Worm (Caenorhabditis elegans) whole organism, late embryonic: ENCODE results near the gene col-97.

ENCODE experiments used
- Y22D7AL.16 ChIP-seq: sonication (generic microtip); optimal IDR thresholded peaks from 2 replicates; lab custom pipeline; 2016; ENCODE audit warnings: missing genetic modification characterization, missing compliant biosample characterization
- ama-1 ChIP-seq: fragments of 150-350 bp; optimal IDR thresholded peaks from 2 replicates; lab custom pipeline; 2014
- ceh-9 ChIP-seq: sonication (generic microtip); optimal IDR thresholded peaks from 2 replicates; lab custom pipeline; 2016; ENCODE audit warnings: mild to moderate bottlenecking, missing genetic modification characterization, inconsistent platforms, missing compliant biosample characterization
- elt-2 ChIP-seq: sonication (generic microtip); optimal IDR thresholded peaks from 2 replicates; lab custom pipeline; 2016; ENCODE audit warnings: missing genetic modification reagents, missing genetic modification characterization, missing compliant biosample characterization
- hlh-30 ChIP-seq: sonication (generic microtip); optimal IDR thresholded peaks from 2 replicates; lab custom pipeline; 2017; ENCODE audit warnings: antibody characterized with exemption, missing genetic modification characterization, missing compliant biosample characterization; ENCODE audit not compliant: insufficient read depth
- nhr-11 ChIP-seq: fragments of 150-350 bp; optimal IDR thresholded peaks from 2 replicates; lab custom pipeline; 2014; ENCODE audit warnings: missing biosample characterization, missing genetic modification characterization
- odd-2 ChIP-seq: sonication (generic microtip); optimal IDR thresholded peaks from 2 replicates; lab custom pipeline; 2017; ENCODE audit warnings: antibody characterized with exemption, mild to moderate bottlenecking, missing genetic modification characterization, missing compliant biosample characterization
- pha-2 ChIP-seq: sonication (generic microtip); optimal IDR thresholded peaks from 2 replicates; lab custom pipeline; 2017; ENCODE audit warnings: mild to moderate bottlenecking, missing genetic modification characterization, missing compliant biosample characterization
- pha-4 ChIP-seq: fragments of 150-350 bp; optimal IDR thresholded peaks from 2 replicates; lab custom pipeline; 2018; ENCODE audit warnings: missing biosample characterization, missing genetic modification reagents, missing genetic modification characterization
- rnt-1 ChIP-seq: sonication (generic microtip); optimal IDR thresholded peaks from 2 replicates; lab custom pipeline; 2016; ENCODE audit warnings: missing genetic modification characterization, missing compliant biosample characterization
- sdc-2 ChIP-seq: sonication (generic microtip); optimal IDR thresholded peaks from 2 replicates; lab custom pipeline; 2016; ENCODE audit warnings: missing genotype, missing genetic modification characterization, missing compliant biosample characterization
- tbx-2 ChIP-seq: sonication (generic microtip); optimal IDR thresholded peaks from 2 replicates; lab custom pipeline; 2016; ENCODE audit warnings: missing genetic modification characterization, missing compliant biosample characterization
- unc-86 ChIP-seq: sonication (generic microtip); optimal IDR thresholded peaks from 2 replicates; lab custom pipeline; 2016; ENCODE audit warnings: missing genetic modification characterization, missing compliant biosample characterization

ce11 chrIII:13027949-13028348 is 34.4 kb upstream of the col-97 start:
- TF ChIP-seq pha-2 (tag; lab: Kevin White, UChicago): no peak
- TF ChIP-seq pha-4 (tag; lab: Kevin White, UChicago): no peak
- no peak for TF ChIP-seq odd-2 (tag; lab: Kevin White, UChicago)
- no peak for TF ChIP-seq hlh-30 (tag; lab: Kevin White, UChicago)
- TF ChIP-seq elt-2 (tag; lab: Kevin White, UChicago): no peak
- no peak for TF ChIP-seq nhr-11 (tag; lab: Kevin White, UChicago)
- no peak for TF ChIP-seq tbx-2 (tag; lab: Kevin White, UChicago)
- TF ChIP-seq unc-86 (tag; lab: Kevin White, UChicago): no peak
- TF ChIP-seq sdc-2 (tag; lab: Kevin White, UChicago): no peak
- no peak for TF ChIP-seq ama-1 (lab: Kevin White, UChicago)
- TF ChIP-seq rnt-1: no peak
- no peak for TF ChIP-seq ceh-9
- TF ChIP-seq Y22D7AL.16 (tag; lab: Kevin White, UChicago): no peak
